Fruit fly (Drosophila melanogaster) Kc167 (cell line): Measurements from ENCODE around the gene CG3713.

Experiments
- Myc ChIP-seq: fragments of >200 bp; optimal IDR thresholded peaks from 2 replicates; lab custom pipeline; 2017; ENCODE audit warnings: missing external identifiers
- Sin3A ChIP-seq: fragments of >200 bp; optimal IDR thresholded peaks from 2 replicates; lab custom pipeline; 2018; ENCODE audit warnings: missing external identifiers
- h ChIP-seq: fragments of >200 bp; optimal IDR thresholded peaks from 3 replicates; lab custom pipeline; 2018; ENCODE audit warnings: missing external identifiers
- insv ChIP-seq: fragments of >200 bp; optimal IDR thresholded peaks from 3 replicates; lab custom pipeline; 2018; ENCODE audit warnings: missing external identifiers
- psq ChIP-seq: fragments of >200 bp; optimal IDR thresholded peaks from 2 replicates; lab custom pipeline; 2017; ENCODE audit warnings: missing external identifiers
- ttk ChIP-seq: sonication (Bioruptor generic); optimal IDR thresholded peaks from 2 replicates; lab custom pipeline; 2017; ENCODE audit warnings: missing external identifiers

The CG3713 gene

DNA sequence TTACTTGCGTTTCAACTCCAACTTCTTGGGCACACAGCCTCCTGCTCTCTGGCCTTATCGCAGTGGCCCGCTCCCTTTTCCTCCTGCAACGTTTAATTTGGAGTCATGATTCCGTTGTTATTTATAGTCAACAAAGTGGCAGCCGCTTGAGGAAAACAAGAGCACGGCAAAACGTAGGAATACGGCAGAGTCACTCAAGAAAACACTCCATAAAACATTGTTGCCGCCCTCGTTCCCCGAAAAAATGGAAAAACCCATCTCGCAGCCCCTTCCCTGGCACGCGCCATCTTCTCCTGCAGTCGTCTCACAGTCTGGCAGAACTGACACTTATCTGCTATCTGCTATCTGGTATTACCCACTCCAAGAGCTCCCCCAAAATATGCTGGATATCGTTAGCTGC, 22.0 kb downstream of the CG3713 start:
- TF ChIP-seq ttk (lab: Kevin White, UChicago) (no peak), h (lab: Kevin White, UChicago) (no peak), Myc (no peak), Sin3A (lab: Kevin White, UChicago) (no peak), psq (lab: Kevin White, UChicago) (no peak), insv (lab: Kevin White, UChicago) (no peak)

DNA sequence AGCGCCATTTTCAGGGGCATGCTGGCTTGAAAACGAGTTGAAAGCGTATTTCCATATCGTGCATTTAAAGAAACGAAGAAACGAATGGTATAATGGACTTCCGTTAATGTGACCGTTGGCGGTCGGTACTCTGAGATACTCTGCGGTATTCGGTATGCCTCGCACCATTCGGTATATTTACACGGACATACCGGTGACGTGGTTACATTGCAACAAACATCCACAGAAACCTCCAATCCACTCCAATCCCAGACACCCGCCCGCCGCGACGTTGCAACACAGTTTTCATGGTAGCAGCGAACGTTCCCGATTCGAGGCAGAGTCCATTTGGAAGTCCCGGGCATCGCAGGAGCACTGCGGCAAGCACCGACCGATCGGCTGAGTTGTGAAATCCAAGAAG, 41.0 kb downstream of the CG3713 start, which contains the start of gene Sec22:
TSS of gene Sec22 (plus strand) at position 170 of the 400 bp plus-strand sequence.
- TF ChIP-seq Myc (no peak), ttk (lab: Kevin White, UChicago) (no peak), Sin3A (lab: Kevin White, UChicago) (no peak), insv (lab: Kevin White, UChicago) (no peak), psq (lab: Kevin White, UChicago) (no peak)

DNA sequence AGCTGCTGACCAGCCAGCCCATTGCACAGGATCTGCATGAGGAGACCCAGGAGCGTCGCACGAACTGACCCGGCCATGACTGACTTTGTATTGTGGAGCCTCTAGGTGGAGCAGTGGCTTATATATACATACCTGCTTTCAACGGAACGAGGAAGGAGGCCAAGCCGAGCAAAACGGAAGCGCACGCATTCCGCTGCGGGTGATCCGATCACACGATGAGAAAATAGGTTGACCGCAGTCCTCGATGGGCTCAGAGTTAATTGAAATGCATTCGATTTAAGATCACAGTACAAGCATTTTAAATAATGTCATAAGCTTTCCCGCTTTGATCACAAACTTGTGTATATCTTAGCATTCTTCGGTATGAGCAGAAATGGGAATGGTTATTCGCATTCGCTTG, 42.1 kb downstream of the CG3713 start, which contains the start of gene CG13358:
TSS of gene CG13358 (minus strand) at position 101 of the 400 bp plus-strand sequence.
- TF ChIP-seq insv (lab: Kevin White, UChicago), result no peak
- no peak for TF ChIP-seq h (lab: Kevin White, UChicago)
- no peak for TF ChIP-seq ttk (lab: Kevin White, UChicago)
- no peak for TF ChIP-seq psq (lab: Kevin White, UChicago)
- no peak for TF ChIP-seq Myc
- TF ChIP-seq Sin3A (lab: Kevin White, UChicago), result no peak

DNA sequence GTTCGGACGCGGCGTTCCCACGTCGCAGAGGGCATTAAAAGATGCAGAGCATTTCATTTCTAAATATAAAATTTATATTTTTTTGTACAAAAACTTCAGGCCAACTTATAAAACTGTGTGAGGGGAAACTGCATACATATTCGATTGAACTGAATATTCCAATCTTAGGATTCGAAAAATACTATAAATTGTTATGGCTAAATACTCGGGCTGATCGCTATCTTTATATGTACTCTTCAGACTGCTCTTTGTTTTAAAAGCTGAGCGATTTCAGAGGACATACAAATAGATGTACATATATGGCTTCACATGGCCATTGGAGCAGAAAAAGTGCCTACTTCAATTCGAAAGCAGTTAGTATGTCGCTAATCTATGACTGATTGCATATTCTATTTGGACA, 43.6 kb downstream of the CG3713 start, which contains the start of gene CG13359:
TSS of gene CG13359 (minus strand) at position 101 of the 400 bp plus-strand sequence.
- no peak for TF ChIP-seq psq (lab: Kevin White, UChicago)
- TF ChIP-seq Myc, result no peak
- TF ChIP-seq ttk (lab: Kevin White, UChicago), result no peak
- no peak for TF ChIP-seq insv (lab: Kevin White, UChicago)
- TF ChIP-seq h (lab: Kevin White, UChicago), result no peak
- no peak for TF ChIP-seq Sin3A (lab: Kevin White, UChicago)

DNA sequence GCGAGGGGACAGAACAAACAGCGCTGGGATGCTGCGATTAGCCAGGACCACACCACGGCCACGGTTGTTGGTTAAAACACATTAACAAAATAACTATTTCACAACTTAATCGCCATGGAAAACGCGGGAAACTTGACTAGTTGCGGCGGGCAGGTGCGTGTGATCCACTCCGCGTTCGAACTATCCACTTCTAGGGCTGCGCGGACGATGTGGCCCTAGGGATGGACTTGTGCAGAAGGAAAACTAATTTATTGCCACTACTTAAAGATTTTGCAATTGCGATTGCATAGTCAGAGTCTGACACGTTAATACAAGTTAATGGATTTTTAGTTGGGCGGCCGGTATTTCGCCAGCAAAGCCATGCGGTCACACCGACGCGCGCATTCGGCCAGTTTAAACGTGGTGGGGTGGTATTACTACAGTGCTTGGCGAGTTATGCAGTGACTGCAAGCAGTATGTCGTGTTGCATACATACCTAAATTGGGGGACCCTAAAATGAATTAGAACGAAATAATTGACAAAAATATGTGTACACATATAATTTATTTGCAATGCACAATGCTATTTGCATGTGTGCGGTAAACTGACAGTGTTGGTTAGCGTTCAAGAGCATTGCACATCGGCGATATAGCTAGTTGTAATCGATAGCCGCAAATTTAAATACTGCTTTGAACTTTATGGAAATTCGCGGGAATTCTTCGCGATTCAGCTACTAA, 45.6 kb downstream of the CG3713 start, which contains the start of gene Rbf:
TSS of gene Rbf (minus strand) at position 323 of the 716 bp plus-strand sequence.
- TF ChIP-seq h (lab: Kevin White, UChicago) (no peak), Sin3A (lab: Kevin White, UChicago) (no peak), psq (lab: Kevin White, UChicago) (no peak), Myc (no peak), ttk (lab: Kevin White, UChicago) (no peak), insv (lab: Kevin White, UChicago) (no peak)

DNA sequence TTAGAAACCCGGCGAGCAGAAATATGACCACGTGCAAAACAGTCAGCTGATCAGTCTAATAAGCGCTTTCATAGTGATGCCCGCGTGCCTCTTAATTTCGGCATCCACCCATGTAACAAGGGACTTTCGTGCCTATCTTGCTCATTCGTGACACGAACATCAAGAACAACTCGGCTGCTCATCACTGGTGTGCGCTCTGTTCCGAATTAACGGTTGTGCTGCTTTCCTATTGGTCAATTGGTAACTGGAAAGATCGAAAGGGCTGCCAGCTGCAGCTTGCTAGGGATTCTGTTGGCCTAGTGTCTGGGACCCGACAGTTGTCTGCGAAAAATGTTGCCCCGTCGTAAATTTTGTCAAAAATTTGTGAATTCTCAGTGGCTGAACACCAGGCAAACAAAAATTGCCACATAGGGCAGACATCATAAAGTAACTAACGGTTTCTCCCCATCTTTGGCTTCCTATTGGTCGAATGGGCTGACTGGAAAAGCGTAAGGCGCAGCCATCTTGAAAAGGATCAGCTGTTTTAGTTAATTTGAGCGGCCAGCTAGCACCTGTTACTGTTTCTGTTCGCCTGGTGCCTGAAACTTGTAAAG, 50.5 kb downstream of the CG3713 start:
- TF ChIP-seq psq (lab: Kevin White, UChicago), result no peak
- TF ChIP-seq insv (lab: Kevin White, UChicago), result no peak
- no peak for TF ChIP-seq h (lab: Kevin White, UChicago)
- no peak for TF ChIP-seq Sin3A (lab: Kevin White, UChicago)
- TF ChIP-seq ttk (lab: Kevin White, UChicago), result no peak
- TF ChIP-seq Myc, result no peak
